Worm (Caenorhabditis elegans) whole organism, L2 larva: Measurements from ENCODE around the gene sid-1.

Experiments
- C34F6.9 ChIP-seq: fragments of 150-350 bp; optimal IDR thresholded peaks from 2 replicates; lab custom pipeline; 2014; ENCODE audit warnings: missing biosample characterization, missing genetic modification characterization
- F13H6.1 ChIP-seq: sonication (generic microtip); optimal IDR thresholded peaks from 2 replicates; lab custom pipeline; 2016; ENCODE audit warnings: missing genetic modification characterization, missing compliant biosample characterization
- R02D3.7 ChIP-seq: fragments of 150-350 bp; optimal IDR thresholded peaks from 2 replicates; lab custom pipeline; 2014; ENCODE audit warnings: missing biosample characterization, missing genetic modification characterization
- Y55F3AM.14 ChIP-seq: fragments of 200-800 bp; sonication (Bioruptor generic); optimal IDR thresholded peaks from 2 replicates; lab custom pipeline; 2018; ENCODE audit warnings: mild to moderate bottlenecking, missing genetic modification characterization, missing compliant biosample characterization
- ZK546.5 ChIP-seq: sonication (generic microtip); optimal IDR thresholded peaks from 2 replicates; lab custom pipeline; 2017; ENCODE audit warnings: missing biosample characterization, missing genetic modification characterization
- alr-1 ChIP-seq: fragments of 150-350 bp; optimal IDR thresholded peaks from 2 replicates; lab custom pipeline; 2014; ENCODE audit warnings: missing biosample characterization, missing genetic modification characterization
- aly-2 ChIP-seq: fragments of 150-350 bp; optimal IDR thresholded peaks from 2 replicates; lab custom pipeline; 2014; ENCODE audit warnings: missing biosample characterization, missing genetic modification characterization
- ama-1 ChIP-seq: fragments of 150-350 bp; optimal IDR thresholded peaks from 2 replicates; lab custom pipeline; 2018; ENCODE audit warnings: inconsistent platforms
- blmp-1 ChIP-seq: sonication (generic microtip); optimal IDR thresholded peaks from 2 replicates; lab custom pipeline; 2017; ENCODE audit warnings: missing genetic modification characterization, mild to moderate bottlenecking, missing compliant biosample characterization, antibody characterized with exemption, moderate library complexity; ENCODE audit not compliant: insufficient read depth
- ceh-16 ChIP-seq: fragments of 150-350 bp; optimal IDR thresholded peaks from 2 replicates; lab custom pipeline; 2014; ENCODE audit warnings: missing biosample characterization, missing genetic modification characterization
- ceh-82 ChIP-seq: fragments of 150-350 bp; optimal IDR thresholded peaks from 2 replicates; lab custom pipeline; 2014; ENCODE audit warnings: missing biosample characterization, missing genetic modification characterization
- crh-2 ChIP-seq: sonication (generic microtip); optimal IDR thresholded peaks from 2 replicates; lab custom pipeline; 2017; ENCODE audit warnings: missing biosample characterization, missing genetic modification characterization
- dmd-4 ChIP-seq: sonication (generic microtip); optimal IDR thresholded peaks from 2 replicates; lab custom pipeline; 2017; ENCODE audit warnings: missing biosample characterization, missing genetic modification characterization
- egl-27 ChIP-seq: sonication (generic microtip); optimal IDR thresholded peaks from 3 replicates; lab custom pipeline; 2017; ENCODE audit warnings: missing biosample characterization, missing genetic modification reagents, missing genetic modification characterization
- elt-1 ChIP-seq: fragments of 150-350 bp; optimal IDR thresholded peaks from 2 replicates; lab custom pipeline; 2014; ENCODE audit warnings: missing biosample characterization, missing genetic modification characterization
- fos-1 ChIP-seq: fragments of 150-350 bp; optimal IDR thresholded peaks from 2 replicates; lab custom pipeline; 2014; ENCODE audit warnings: missing biosample characterization, missing genetic modification characterization
- gmeb-1 ChIP-seq: fragments of 150-350 bp; optimal IDR thresholded peaks from 2 replicates; lab custom pipeline; 2014; ENCODE audit warnings: missing biosample characterization, missing genetic modification characterization
- lin-13 ChIP-seq: fragments of 150-350 bp; optimal IDR thresholded peaks from 2 replicates; lab custom pipeline; 2014; ENCODE audit warnings: missing biosample characterization, missing genetic modification reagents, missing genetic modification characterization
- lin-39 ChIP-seq: fragments of 150-350 bp; optimal IDR thresholded peaks from 2 replicates; lab custom pipeline; 2014; ENCODE audit warnings: missing biosample characterization, missing genetic modification reagents, missing genetic modification characterization
- lsy-2 ChIP-seq, 2 experiments: fragments of 150-350 bp in 1 of 2; sonication (generic microtip) in 1 of 2; optimal IDR thresholded peaks; 2 replicates each; lab custom pipeline; 2014 to 2017; ENCODE audit warnings: missing biosample characterization in 2 of 2, missing genetic modification characterization in 2 of 2
- mab-5 ChIP-seq: fragments of 150-350 bp; optimal IDR thresholded peaks from 2 replicates; lab custom pipeline; 2014; ENCODE audit warnings: missing biosample characterization, missing genetic modification characterization
- mbf-1 ChIP-seq: sonication (generic microtip); optimal IDR thresholded peaks from 2 replicates; lab custom pipeline; 2017; ENCODE audit warnings: missing biosample characterization, missing genetic modification characterization
- mdl-1 ChIP-seq, 2 experiments: fragments of 150-350 bp in 1 of 2; sonication (generic microtip) in 1 of 2; optimal IDR thresholded peaks; 2 replicates each; lab custom pipeline; 2017; ENCODE audit warnings: missing biosample characterization in 2 of 2, missing genetic modification characterization in 2 of 2
- nhr-10 ChIP-seq: sonication (generic microtip); optimal IDR thresholded peaks from 2 replicates; lab custom pipeline; 2017; ENCODE audit warnings: missing biosample characterization, missing genetic modification characterization
- nhr-11 ChIP-seq: fragments of 150-350 bp; optimal IDR thresholded peaks from 2 replicates; lab custom pipeline; 2014; ENCODE audit warnings: missing biosample characterization, missing genetic modification characterization
- nhr-12 ChIP-seq: fragments of 150-350 bp; optimal IDR thresholded peaks from 2 replicates; lab custom pipeline; 2014; ENCODE audit warnings: missing biosample characterization, missing genetic modification characterization
- nhr-129 ChIP-seq: fragments of 150-350 bp; optimal IDR thresholded peaks from 2 replicates; lab custom pipeline; 2014; ENCODE audit warnings: missing biosample characterization, missing genetic modification characterization
- nhr-21 ChIP-seq: fragments of 150-350 bp; optimal IDR thresholded peaks from 2 replicates; lab custom pipeline; 2014; ENCODE audit warnings: missing biosample characterization, missing genetic modification characterization
- nhr-237 ChIP-seq: fragments of 150-350 bp; optimal IDR thresholded peaks from 2 replicates; lab custom pipeline; 2014; ENCODE audit warnings: missing biosample characterization, missing genetic modification characterization
- nhr-25 ChIP-seq: fragments of 150-350 bp; sonication (generic microtip); optimal IDR thresholded peaks from 3 replicates; lab custom pipeline; 2014; ENCODE audit warnings: missing biosample characterization, missing genetic modification characterization
- nhr-6 ChIP-seq: fragments of 150-350 bp; optimal IDR thresholded peaks from 2 replicates; lab custom pipeline; 2014; ENCODE audit warnings: missing biosample characterization, missing genetic modification characterization
- nhr-77 ChIP-seq: fragments of 150-350 bp; optimal IDR thresholded peaks from 2 replicates; lab custom pipeline; 2014; ENCODE audit warnings: missing biosample characterization, missing genetic modification characterization
- peb-1 ChIP-seq: fragments of 150-350 bp; optimal IDR thresholded peaks from 2 replicates; lab custom pipeline; 2014; ENCODE audit warnings: missing biosample characterization, missing genetic modification characterization
- sem-4 ChIP-seq: fragments of 150-350 bp; optimal IDR thresholded peaks from 2 replicates; lab custom pipeline; 2014; ENCODE audit warnings: missing biosample characterization, missing genetic modification reagents, missing genetic modification characterization
- skn-1 ChIP-seq: sonication (generic microtip); optimal IDR thresholded peaks from 2 replicates; lab custom pipeline; 2017; ENCODE audit warnings: missing biosample characterization, missing genetic modification characterization
- sma-3 ChIP-seq: sonication (generic microtip); optimal IDR thresholded peaks from 2 replicates; lab custom pipeline; 2016; ENCODE audit warnings: missing genetic modification reagents, missing genetic modification characterization, missing compliant biosample characterization
- sma-9 ChIP-seq, 2 experiments: fragments of 150-350 bp in 1 of 2; sonication (generic microtip) in 1 of 2; optimal IDR thresholded peaks; 2 replicates each; lab custom pipeline; 2014 to 2016; ENCODE audit warnings: missing genetic modification characterization in 2 of 2, mild to moderate bottlenecking in 1 of 2, missing biosample characterization in 1 of 2, missing compliant biosample characterization in 1 of 2, missing genetic modification reagents in 1 of 2, moderate library complexity in 1 of 2
- snpc-4 ChIP-seq: fragments of 150-350 bp; optimal IDR thresholded peaks from 2 replicates; lab custom pipeline; 2014; ENCODE audit warnings: missing biosample characterization, missing genetic modification characterization
- unc-39 ChIP-seq: fragments of 150-350 bp; optimal IDR thresholded peaks from 2 replicates; lab custom pipeline; 2014; ENCODE audit warnings: missing biosample characterization, missing genetic modification characterization
- unc-55 ChIP-seq: fragments of 150-350 bp; sonication (generic microtip); optimal IDR thresholded peaks from 3 replicates; lab custom pipeline; 2014; ENCODE audit warnings: missing biosample characterization, missing genetic modification reagents, missing genetic modification characterization
- unc-62 ChIP-seq: fragments of 150-350 bp; optimal IDR thresholded peaks from 2 replicates; lab custom pipeline; 2014; ENCODE audit warnings: missing biosample characterization, missing genetic modification reagents, missing genetic modification characterization
- zag-1 ChIP-seq: fragments of 150-350 bp; optimal IDR thresholded peaks from 2 replicates; lab custom pipeline; 2014; ENCODE audit warnings: missing biosample characterization, missing genetic modification characterization
- ztf-1 ChIP-seq: fragments of 200-800 bp; sonication (Bioruptor generic); conservative IDR thresholded peaks from 2 replicates; pipeline ENCODE4 v1.3.6; 2022; ENCODE audit warnings: missing genetic modification characterization, missing compliant biosample characterization
- ztf-11 ChIP-seq: sonication (generic microtip); optimal IDR thresholded peaks from 2 replicates; lab custom pipeline; 2017; ENCODE audit warnings: missing biosample characterization, missing genetic modification characterization
- ztf-4 ChIP-seq: fragments of 150-350 bp; optimal IDR thresholded peaks from 2 replicates; lab custom pipeline; 2014; ENCODE audit warnings: missing biosample characterization, missing genetic modification characterization

sid-1 gene

DNA sequence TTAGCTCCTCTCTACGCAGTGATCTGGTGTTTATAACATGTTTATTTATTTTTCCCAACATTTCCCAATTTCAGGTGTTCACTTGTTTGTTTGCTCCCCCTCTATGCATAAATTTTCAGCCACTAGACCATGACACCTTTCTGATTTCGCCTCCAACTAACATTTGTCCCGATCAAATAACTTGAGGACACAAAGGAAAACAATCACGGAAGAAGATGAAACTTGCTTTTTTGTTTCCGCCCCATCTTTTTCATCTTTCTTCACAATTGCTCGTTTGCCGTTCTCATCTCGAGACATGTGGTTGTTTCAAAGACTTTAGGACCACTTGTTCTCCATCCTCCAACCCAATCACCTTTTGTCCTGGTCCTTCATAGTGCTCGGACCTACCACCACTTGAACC lies 7.0 kb downstream of the sid-1 start, which contains the start of gene F14F9.5:
Gene F14F9.5, plus strand, starts transcription at position 301 of the 400 bp plus-strand sequence.
- TF ChIP-seq skn-1 (tag; lab: Kevin White, UChicago), result no peak
- TF ChIP-seq elt-1 (tag; lab: Kevin White, UChicago), result no peak
- TF ChIP-seq nhr-10 (tag; lab: Kevin White, UChicago), result no peak
- no peak for TF ChIP-seq ceh-82
- TF ChIP-seq peb-1 (tag; lab: Kevin White, UChicago), result no peak
- no peak for TF ChIP-seq nhr-6 (tag; lab: Kevin White, UChicago)
- TF ChIP-seq nhr-11 (tag; lab: Kevin White, UChicago), result no peak
- no peak for TF ChIP-seq alr-1 (tag; lab: Kevin White, UChicago)
- TF ChIP-seq aly-2 (tag; lab: Kevin White, UChicago), result no peak
- TF ChIP-seq mab-5 (tag; lab: Kevin White, UChicago), result no peak
- no peak for TF ChIP-seq nhr-77 (tag; lab: Kevin White, UChicago)
- TF ChIP-seq lin-13 (GFP tag; lab: Kevin White, UChicago), result no peak
- no peak for TF ChIP-seq sem-4
- TF ChIP-seq ceh-16 (tag; lab: Kevin White, UChicago), result no peak
- TF ChIP-seq blmp-1 (tag; lab: Kevin White, UChicago), result no peak
- no peak for TF ChIP-seq ztf-11 (tag; lab: Kevin White, UChicago)
- no peak for TF ChIP-seq nhr-12 (tag; lab: Kevin White, UChicago)
- TF ChIP-seq C34F6.9, result no peak
- TF ChIP-seq ama-1, result no peak

DNA sequence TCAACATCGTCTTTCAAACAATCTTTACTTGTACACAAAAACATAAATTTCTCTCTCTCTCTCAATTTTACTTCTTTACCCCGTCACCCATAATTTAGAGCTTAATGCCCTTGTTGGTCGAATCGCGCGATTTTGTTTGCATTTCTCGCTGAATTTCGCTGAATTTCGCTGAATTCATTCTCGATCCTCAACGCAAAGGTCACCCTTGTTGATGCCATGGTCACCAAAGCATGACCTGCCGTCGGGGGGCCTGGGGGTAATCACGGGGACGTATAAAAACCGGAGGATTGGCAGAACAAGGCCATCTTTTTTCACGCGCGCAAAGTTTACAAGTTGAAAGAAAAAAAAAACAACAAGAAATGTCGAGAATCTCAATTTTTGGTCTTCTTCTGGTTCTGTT lies 10.2 kb downstream of the sid-1 start, which contains the start of gene F14F9.8:
Gene F14F9.8, plus strand, starts transcription at position 301 of the 400 bp plus-strand sequence.
- TF ChIP-seq nhr-237 (tag; lab: Kevin White, UChicago), result no peak
- TF ChIP-seq fos-1 (tag; lab: Kevin White, UChicago), result no peak
- TF ChIP-seq unc-39, result no peak
- TF ChIP-seq F13H6.1 (tag; lab: Kevin White, UChicago), result no peak
- TF ChIP-seq ztf-4 (tag; lab: Kevin White, UChicago), result no peak
- TF ChIP-seq sem-4, result no peak
- no peak for TF ChIP-seq nhr-129 (tag; lab: Kevin White, UChicago)
- TF ChIP-seq ztf-11 (tag; lab: Kevin White, UChicago), result no peak
- TF ChIP-seq mdl-1 (tag; optimal IDR thresholded peaks at IDR 0.05; lab: Kevin White, UChicago), result no peak
- TF ChIP-seq sma-9 (GFP tag; optimal IDR thresholded peaks at IDR 0.05; lab: Kevin White, UChicago), result no peak
- no peak for TF ChIP-seq sma-9 (tag; optimal IDR thresholded peaks at IDR 0.05; lab: Kevin White, UChicago)
- TF ChIP-seq nhr-6 (tag; lab: Kevin White, UChicago), result no peak
- TF ChIP-seq ceh-16 (tag; lab: Kevin White, UChicago), result no peak
- no peak for TF ChIP-seq ama-1
- TF ChIP-seq nhr-10 (tag; lab: Kevin White, UChicago), result no peak

DNA sequence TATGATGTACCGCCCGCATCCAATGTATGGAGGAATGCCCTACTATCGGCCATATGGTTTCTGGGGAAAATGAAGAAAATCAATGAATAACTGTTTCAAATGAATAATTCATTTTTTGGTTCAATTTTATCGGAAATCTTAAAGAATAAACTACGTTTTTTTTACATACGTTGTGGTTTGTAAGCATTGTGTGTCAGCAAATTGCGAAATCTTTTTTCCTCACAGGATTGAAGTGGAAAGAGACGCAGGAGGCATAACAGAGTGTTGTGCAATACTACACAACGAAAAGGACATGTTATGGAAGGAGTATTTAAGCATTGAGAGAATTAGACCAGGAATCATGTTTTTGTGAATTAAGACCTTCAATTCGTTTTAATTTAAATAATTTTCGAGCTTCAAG lies 11.6 kb downstream of the sid-1 start:
- no peak for TF ChIP-seq unc-39
- TF ChIP-seq zag-1 (tag; lab: Kevin White, UChicago), result no peak
- no peak for TF ChIP-seq ztf-11 (tag; lab: Kevin White, UChicago)
- no peak for TF ChIP-seq sma-9 (GFP tag; optimal IDR thresholded peaks at IDR 0.05; lab: Kevin White, UChicago)
- TF ChIP-seq sma-9 (tag; optimal IDR thresholded peaks at IDR 0.05; lab: Kevin White, UChicago), result no peak
- TF ChIP-seq nhr-21 (tag; lab: Kevin White, UChicago), result no peak
- TF ChIP-seq mdl-1 (tag; optimal IDR thresholded peaks at IDR 0.05; lab: Kevin White, UChicago), result no peak
- TF ChIP-seq nhr-6 (tag; lab: Kevin White, UChicago), result no peak
- no peak for TF ChIP-seq R02D3.7
- no peak for TF ChIP-seq egl-27
- peak in 1 of 2 experiments; percentile 23 for TF ChIP-seq lsy-2 (tag; optimal IDR thresholded peaks at IDR 0.05; lab: Kevin White, UChicago)
- TF ChIP-seq lin-39, result no peak
- no peak for TF ChIP-seq crh-2 (tag; lab: Kevin White, UChicago)
- no peak for TF ChIP-seq nhr-77 (tag; lab: Kevin White, UChicago)
- no peak for TF ChIP-seq Y55F3AM.14 (GFP tag; lab: Kevin White, UChicago)
- no peak for TF ChIP-seq aly-2 (tag; lab: Kevin White, UChicago)
- no peak for TF ChIP-seq nhr-10 (tag; lab: Kevin White, UChicago)
- no peak for TF ChIP-seq gmeb-1
- no peak for TF ChIP-seq unc-62
- TF ChIP-seq mbf-1, result no peak
- TF ChIP-seq nhr-129 (tag; lab: Kevin White, UChicago), result peak; percentile 100
- TF ChIP-seq nhr-12 (tag; lab: Kevin White, UChicago), result no peak
- TF ChIP-seq blmp-1 (tag; lab: Kevin White, UChicago), result no peak
- no peak for TF ChIP-seq dmd-4 (tag; lab: Kevin White, UChicago)
- peak; percentile 52 for TF ChIP-seq skn-1 (tag; lab: Kevin White, UChicago)
- no peak for TF ChIP-seq lin-13 (GFP tag; lab: Kevin White, UChicago)
- no peak for TF ChIP-seq nhr-11 (tag; lab: Kevin White, UChicago)
- no peak for TF ChIP-seq nhr-25 (tag; lab: Kevin White, UChicago)
- peak; percentile 18 for TF ChIP-seq snpc-4
- TF ChIP-seq C34F6.9, result peak; percentile 61
- TF ChIP-seq elt-1 (tag; lab: Kevin White, UChicago), result no peak
- TF ChIP-seq F13H6.1 (tag; lab: Kevin White, UChicago), result no peak
- TF ChIP-seq nhr-237 (tag; lab: Kevin White, UChicago), result no peak
- no peak for TF ChIP-seq ceh-82
- TF ChIP-seq ztf-1, result no peak
- TF ChIP-seq unc-55 (GFP tag; lab: Kevin White, UChicago), result peak; percentile 83
- no peak for TF ChIP-seq sem-4
- TF ChIP-seq ceh-16 (tag; lab: Kevin White, UChicago), result no peak
- TF ChIP-seq ama-1, result no peak
- no peak for TF ChIP-seq mab-5 (tag; lab: Kevin White, UChicago)
- TF ChIP-seq ZK546.5 (tag; lab: Kevin White, UChicago), result no peak
- TF ChIP-seq sma-3 (GFP tag; lab: Kevin White, UChicago), result no peak
- no peak for TF ChIP-seq alr-1 (tag; lab: Kevin White, UChicago)
